Worm (Caenorhabditis elegans): ENCODE data around the gene mboa-6.
"Not testable (repeated sequence)": the region's sequence is repeated elsewhere in the genome, so short reads cannot be mapped to it uniquely, and the experiment has no call there.

- TF ChIP-seq ztf-29 (GFP tag; IDR thresholded peaks at IDR 0.05); tab-1 (GFP tag; IDR thresholded peaks at IDR 0.05); flt-1 (GFP tag; IDR thresholded peaks at IDR 0.05); klf-2 (GFP tag; conservative IDR thresholded peaks at IDR 0.05); med-1 (GFP tag; optimal IDR thresholded peaks at IDR 0.05; ENCODE audit: insufficient read depth); cog-1 (tag; optimal IDR thresholded peaks at IDR 0.05); ztf-23 (GFP tag; IDR thresholded peaks at IDR 0.05); ref-1 (GFP tag; conservative IDR thresholded peaks at IDR 0.05): not testable (repeated sequence)
- peak; percentile 75 for TF ChIP-seq T22C8.4 (GFP tag; IDR thresholded peaks at IDR 0.05)
Observed at ce11 chrIII:1965161-1965560, 3.4 kb upstream of the mboa-6 start.

Measured in whole organism, midembryonic.